Fruit fly (Drosophila melanogaster): ENCODE measurements around the gene ush.

ush gene

DNA sequence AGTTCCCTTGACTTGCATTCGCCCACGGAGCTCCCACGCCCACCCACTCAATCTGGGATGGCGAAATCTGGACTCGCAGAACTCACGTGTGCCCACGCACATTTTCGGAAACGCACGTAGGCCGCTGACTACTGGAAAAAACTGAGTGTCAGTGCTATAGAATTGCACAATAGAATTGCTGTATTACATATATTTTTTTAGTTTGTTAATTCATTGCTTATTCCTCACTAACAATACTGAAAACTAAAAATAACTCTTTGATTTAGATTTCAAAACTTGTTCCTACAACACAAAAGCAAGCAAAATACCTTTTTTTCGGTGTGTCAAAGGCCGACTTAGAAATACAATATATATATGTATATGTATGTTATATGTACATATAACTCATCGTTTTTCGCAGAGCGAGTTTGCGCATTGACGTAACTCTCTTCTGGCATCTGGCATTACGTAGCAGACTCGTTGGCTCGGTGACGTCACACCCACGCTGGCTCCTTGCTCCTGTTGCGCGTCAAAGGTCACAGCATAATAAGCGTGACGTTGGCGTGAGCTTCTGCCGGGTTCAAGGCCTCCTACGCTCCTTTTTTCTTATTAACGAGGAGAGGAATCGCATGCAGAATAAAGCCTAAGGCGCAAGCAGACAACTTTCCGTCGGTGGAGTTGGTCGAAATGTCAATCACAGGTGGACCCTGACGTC, 5.9 kb downstream of the ush start:
- no peak for TF ChIP-seq h (optimal IDR thresholded peaks at IDR 0.05)
- no peak for TF ChIP-seq psq (optimal IDR thresholded peaks at IDR 0.05)
- no peak for TF ChIP-seq ttk (optimal IDR thresholded peaks at IDR 0.05)
- no peak for TF ChIP-seq Sin3A (optimal IDR thresholded peaks at IDR 0.05)
- no peak for TF ChIP-seq Myc (optimal IDR thresholded peaks at IDR 0.05)
- TF ChIP-seq insv (optimal IDR thresholded peaks at IDR 0.05) = no peak

DNA sequence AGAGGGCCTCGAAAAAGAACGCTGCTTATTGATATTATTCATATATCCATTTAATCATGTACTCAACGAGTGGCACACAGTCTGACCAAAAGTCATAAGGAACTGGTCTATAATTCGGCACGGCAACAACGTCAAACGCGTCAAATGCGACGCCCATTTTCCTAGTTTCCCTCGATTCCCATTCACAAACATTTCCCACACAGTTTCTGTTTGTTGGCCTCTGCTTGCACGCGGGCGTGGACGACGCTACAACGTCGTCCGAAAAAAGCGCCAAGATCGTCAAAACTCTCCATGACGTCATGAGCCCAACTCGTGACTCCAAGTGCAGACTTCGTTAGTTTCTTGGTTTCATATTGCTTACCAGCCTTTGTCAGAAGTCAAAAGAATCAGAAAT, 6.4 kb downstream of the ush start:
- TF ChIP-seq Myc (optimal IDR thresholded peaks at IDR 0.05) (no peak), Sin3A (optimal IDR thresholded peaks at IDR 0.05) (no peak), h (optimal IDR thresholded peaks at IDR 0.05) (no peak), psq (optimal IDR thresholded peaks at IDR 0.05) (no peak), insv (optimal IDR thresholded peaks at IDR 0.05) (no peak), ttk (optimal IDR thresholded peaks at IDR 0.05) (no peak)

DNA sequence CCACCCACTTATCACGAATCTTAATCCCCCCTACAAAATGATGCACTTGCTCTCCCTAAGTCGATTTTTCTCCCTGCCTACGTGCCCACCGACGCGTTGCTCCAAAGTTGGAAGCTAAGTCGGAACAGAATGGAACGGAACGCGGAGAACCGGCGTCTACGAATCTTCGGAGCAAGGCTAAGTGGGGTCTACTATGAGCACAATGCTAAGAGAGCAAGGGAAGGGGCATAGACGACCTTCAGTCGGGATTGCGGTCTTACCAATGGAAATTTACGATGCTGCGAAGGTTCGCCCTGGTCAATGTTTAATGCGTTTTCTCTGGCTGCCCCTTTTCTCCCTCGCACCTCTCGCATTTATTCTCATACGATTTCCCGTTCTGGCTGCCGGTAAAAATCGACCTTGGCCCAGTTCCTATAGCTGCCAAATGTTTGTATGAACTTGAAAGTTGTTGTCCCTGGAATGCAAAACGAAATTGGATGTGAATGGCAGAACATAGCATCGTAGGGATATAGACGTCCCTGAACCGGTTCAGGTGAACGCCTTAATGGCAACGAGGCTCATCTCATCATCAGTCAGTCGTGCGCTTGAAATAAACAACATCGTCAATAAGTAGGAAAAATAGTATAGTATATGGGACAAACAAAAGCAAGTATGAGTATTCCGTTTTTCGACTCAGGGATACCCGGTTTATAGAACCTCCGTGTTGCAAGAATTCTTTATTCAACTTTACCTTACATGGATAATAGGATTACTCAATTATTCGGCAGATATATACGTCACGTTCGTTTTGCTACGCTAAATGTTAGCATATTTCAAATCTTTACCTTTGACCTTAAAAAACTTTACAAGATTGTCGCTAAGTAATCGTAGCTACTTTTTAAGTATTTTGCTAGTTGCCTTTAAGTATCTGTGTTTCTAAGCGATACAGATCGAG, 7.6 kb downstream of the ush start:
- TF ChIP-seq h (optimal IDR thresholded peaks at IDR 0.05) (no peak), Sin3A (optimal IDR thresholded peaks at IDR 0.05) (no peak), insv (optimal IDR thresholded peaks at IDR 0.05) (no peak), Myc (optimal IDR thresholded peaks at IDR 0.05) (no peak), ttk (optimal IDR thresholded peaks at IDR 0.05) (no peak), psq (optimal IDR thresholded peaks at IDR 0.05) (no peak)

DNA sequence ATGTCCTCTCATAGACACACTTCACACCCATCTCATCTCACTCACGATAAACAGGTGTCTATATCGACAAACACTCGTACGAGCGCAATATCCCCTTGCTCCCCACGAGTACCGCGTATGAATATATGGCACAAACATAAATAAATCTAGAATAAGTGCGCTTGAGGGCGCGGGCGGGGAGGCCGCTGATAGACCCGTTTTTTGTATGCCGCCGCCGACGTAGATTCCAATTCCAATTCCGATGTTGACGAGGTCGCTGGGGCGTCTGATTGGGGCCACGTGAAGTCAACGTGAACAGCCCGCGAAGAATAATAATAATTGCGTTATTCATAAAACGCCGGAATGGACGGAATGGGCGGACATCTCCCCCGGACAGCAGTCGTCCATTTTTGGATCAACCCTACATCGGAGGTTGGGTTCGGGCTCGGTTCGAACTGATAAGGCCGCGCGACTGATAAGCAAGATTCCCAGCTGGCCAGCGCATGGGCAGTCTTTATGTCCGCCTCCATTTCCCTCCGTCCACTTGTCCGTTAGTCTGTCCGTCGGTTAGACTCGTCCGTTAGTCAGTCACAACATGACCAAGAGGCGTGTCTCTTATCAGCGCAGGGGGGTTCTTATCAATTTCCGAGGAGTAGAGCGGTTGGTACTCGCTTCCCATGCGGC, 8.4 kb downstream of the ush start:
- no peak for TF ChIP-seq psq (optimal IDR thresholded peaks at IDR 0.05)
- TF ChIP-seq insv (optimal IDR thresholded peaks at IDR 0.05) = no peak
- TF ChIP-seq ttk (optimal IDR thresholded peaks at IDR 0.05) = no peak
- TF ChIP-seq h (optimal IDR thresholded peaks at IDR 0.05) = no peak
- no peak for TF ChIP-seq Sin3A (optimal IDR thresholded peaks at IDR 0.05)
- TF ChIP-seq Myc (optimal IDR thresholded peaks at IDR 0.05) = no peak

DNA sequence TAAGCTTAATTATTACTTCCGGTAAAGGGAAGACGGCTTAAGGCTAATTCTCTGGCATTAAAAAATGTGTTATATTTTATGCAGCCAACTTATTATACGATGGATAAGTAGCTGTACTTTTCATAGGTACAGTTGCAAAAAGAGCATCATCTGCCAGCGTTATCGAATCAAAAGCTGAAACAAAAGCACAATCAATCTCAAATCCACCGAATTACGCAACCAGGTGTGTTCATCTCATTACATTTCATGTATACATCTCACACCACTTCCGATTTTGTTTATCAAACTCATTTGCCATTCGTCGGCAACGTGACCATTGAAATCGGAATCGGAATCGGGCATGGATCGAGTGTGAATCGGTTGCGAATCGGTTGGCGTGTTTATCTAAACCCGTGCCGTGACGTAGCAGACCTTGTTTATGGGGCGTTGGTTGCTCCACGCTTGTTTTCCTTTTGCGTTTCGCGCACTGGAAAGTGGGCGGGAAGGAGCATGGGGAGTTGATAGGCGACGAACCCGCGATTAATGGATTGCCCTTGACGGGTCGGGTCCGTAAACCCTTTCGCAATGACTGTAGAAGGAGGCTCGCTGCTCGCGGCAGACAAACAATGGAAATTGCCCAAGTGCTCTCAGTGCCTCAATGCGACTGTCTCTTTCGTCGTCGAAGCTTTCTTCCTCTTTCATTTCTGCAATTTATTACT, 9.3 kb downstream of the ush start:
- TF ChIP-seq insv (optimal IDR thresholded peaks at IDR 0.05) = no peak
- TF ChIP-seq psq (optimal IDR thresholded peaks at IDR 0.05) = no peak
- no peak for TF ChIP-seq h (optimal IDR thresholded peaks at IDR 0.05)
- no peak for TF ChIP-seq Myc (optimal IDR thresholded peaks at IDR 0.05)
- TF ChIP-seq ttk (optimal IDR thresholded peaks at IDR 0.05) = no peak
- TF ChIP-seq Sin3A (optimal IDR thresholded peaks at IDR 0.05) = no peak

- TF ChIP-seq Sin3A (optimal IDR thresholded peaks at IDR 0.05) = no peak
- no peak for TF ChIP-seq Myc (optimal IDR thresholded peaks at IDR 0.05)
- no peak for TF ChIP-seq h (optimal IDR thresholded peaks at IDR 0.05)
- no peak for TF ChIP-seq ttk (optimal IDR thresholded peaks at IDR 0.05)
- no peak for TF ChIP-seq insv (optimal IDR thresholded peaks at IDR 0.05)
- TF ChIP-seq psq (optimal IDR thresholded peaks at IDR 0.05) = no peak
Measured at dm6 chr2L:485825-486240, 9.8 kb downstream of the ush start.

- TF ChIP-seq Sin3A (optimal IDR thresholded peaks at IDR 0.05) (no peak), Myc (optimal IDR thresholded peaks at IDR 0.05) (no peak), insv (optimal IDR thresholded peaks at IDR 0.05) (no peak), psq (optimal IDR thresholded peaks at IDR 0.05) (no peak), h (optimal IDR thresholded peaks at IDR 0.05) (no peak), ttk (optimal IDR thresholded peaks at IDR 0.05) (no peak)
Measured at dm6 chr2L:487171-487570, 11.2 kb downstream of the ush start.

DNA sequence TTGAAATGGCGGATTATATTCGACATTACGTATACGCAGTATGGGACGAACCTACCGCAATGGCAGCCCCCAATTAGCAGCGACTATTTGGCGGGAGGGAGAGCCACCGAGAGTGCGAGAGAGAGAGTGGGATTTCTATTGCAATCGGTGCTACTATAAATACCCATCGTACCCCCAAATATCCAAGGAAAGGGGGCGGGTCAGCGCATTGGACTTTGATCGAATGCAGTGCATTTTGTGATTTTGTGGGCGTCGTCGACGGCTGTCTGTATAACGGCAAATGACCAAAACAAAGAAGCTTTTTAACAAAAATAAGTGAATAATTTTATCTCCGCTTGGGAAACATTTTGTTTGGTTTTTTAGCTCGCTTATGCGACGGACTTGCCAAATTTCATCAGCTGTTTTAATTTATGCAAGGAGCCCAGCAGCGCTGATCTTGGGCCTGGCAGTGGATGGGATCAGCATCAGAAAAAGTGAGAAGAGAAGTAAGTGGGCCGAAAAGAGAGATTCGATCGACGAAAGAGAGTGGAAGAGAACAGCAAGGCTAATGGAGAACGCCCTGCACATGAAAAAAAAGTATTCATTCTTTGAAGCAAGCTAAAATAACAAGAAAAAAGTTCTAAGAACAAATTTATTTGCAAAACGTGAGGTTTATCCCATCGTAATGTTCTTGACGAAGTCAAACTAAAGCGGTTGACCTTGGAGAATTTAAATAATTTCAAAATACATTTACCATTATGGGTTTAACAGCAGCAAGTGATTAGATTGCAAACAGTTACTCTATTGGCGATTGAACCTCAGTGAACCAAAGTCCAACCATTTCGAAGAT, 11.9 kb downstream of the ush start:
- TF ChIP-seq ttk (optimal IDR thresholded peaks at IDR 0.05) (no peak), h (optimal IDR thresholded peaks at IDR 0.05) (no peak), Myc (optimal IDR thresholded peaks at IDR 0.05) (no peak), Sin3A (optimal IDR thresholded peaks at IDR 0.05) (no peak), insv (optimal IDR thresholded peaks at IDR 0.05) (no peak), psq (optimal IDR thresholded peaks at IDR 0.05) (no peak)

DNA sequence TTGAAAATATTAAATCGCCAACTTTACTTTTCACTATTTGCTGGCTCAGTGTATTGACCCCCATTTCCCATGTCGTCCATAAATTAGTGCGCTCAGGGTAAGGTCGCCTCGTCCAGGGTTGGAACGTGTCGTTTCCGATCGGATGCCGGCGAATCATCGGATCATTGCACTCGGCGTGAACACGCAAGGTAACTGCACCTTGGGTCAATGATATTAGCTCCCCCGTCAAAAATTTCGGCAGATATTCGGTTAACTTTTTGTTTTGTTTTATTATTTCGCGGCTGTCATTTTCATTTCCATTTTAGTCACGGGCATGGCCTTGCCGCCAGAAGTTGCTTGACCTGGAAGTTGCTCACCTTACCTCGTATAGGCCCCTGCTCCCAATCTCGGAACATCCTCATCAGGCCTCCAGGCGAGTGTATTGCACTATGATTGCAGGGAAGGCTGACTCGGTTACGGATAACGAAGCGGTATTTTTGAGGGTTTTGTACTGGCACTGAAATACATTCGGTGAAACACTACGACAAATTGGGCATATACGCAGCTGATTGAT, 12.6 kb downstream of the ush start:
- no peak for TF ChIP-seq Myc (optimal IDR thresholded peaks at IDR 0.05)

DNA sequence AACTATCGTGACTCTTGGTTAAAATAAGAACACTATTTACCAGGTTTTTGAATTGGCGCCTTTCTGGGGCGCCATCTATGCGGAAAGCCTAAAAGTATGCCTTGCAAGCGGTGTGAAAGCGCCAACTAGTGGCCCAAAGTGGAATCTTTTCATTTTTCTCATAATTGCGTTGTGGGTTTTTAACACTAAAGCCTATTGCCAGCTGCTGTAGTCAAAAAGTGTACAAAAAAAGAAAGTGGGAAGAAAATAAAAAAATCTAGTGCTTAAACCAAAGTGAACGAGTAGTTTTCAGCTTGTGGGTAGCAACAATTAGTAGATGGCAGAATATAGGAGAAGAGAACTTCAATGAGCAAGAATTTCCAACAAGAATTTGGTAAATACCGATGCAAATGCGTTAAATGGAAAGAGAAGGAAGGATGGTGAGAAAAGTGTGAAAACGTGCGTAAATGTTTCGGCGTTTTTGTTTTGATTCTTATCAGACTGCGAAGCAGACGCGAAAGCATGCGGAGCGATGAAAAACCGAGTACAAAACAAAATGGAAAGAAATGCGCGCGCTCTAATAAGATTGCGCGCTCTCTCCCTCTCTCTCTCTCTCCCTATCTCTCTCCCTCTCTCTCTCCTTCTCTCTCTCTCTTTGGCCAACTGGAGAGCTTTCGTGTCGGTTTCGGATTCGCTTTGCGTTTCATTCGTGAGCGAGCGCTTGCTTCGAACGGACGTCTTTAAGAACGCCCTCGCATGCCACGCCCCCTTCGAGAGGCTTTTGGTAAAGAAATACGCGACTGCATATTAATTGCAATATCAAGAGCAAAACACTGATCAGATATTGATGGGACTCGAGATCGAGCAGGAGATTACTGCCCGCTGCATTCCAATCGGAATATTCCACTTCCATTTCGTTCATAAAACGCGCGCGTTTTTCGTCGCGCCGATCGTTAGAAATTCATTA, 14.4 kb downstream of the ush start:
- TF ChIP-seq ttk (optimal IDR thresholded peaks at IDR 0.05) = no peak
- TF ChIP-seq insv (optimal IDR thresholded peaks at IDR 0.05) = peak; percentile 86
- TF ChIP-seq psq (optimal IDR thresholded peaks at IDR 0.05) = peak; percentile 62
- no peak for TF ChIP-seq Sin3A (optimal IDR thresholded peaks at IDR 0.05)
- no peak for TF ChIP-seq Myc (optimal IDR thresholded peaks at IDR 0.05)
